Worm (Caenorhabditis elegans) whole organism, late embryonic: Measurements from ENCODE around the gene sdz-37.

Experiments
- C08G9.2 ChIP-seq: sonication (generic microtip); optimal IDR thresholded peaks from 2 replicates; lab custom pipeline; 2016; ENCODE audit warnings: mild to moderate bottlenecking, missing genetic modification characterization, moderate library complexity, missing compliant biosample characterization
- C38D4.7 ChIP-seq: fragments of 200-800 bp; sonication (Bioruptor generic); optimal IDR thresholded peaks from 2 replicates; lab custom pipeline; 2018; ENCODE audit warnings: mild to moderate bottlenecking, missing genetic modification characterization, moderate library complexity, missing compliant biosample characterization
- K09A11.1 ChIP-seq: sonication (generic microtip); optimal IDR thresholded peaks from 2 replicates; lab custom pipeline; 2017; ENCODE audit warnings: antibody characterized with exemption, mild to moderate bottlenecking, missing genetic modification characterization, missing compliant biosample characterization; ENCODE audit not compliant: insufficient read depth
- T23F11.4 ChIP-seq: fragments of 200-800 bp; sonication (Bioruptor generic); optimal IDR thresholded peaks from 2 replicates; lab custom pipeline; 2018; ENCODE audit warnings: mild to moderate bottlenecking, missing genetic modification characterization, missing compliant biosample characterization
- Y22D7AL.16 ChIP-seq: sonication (generic microtip); optimal IDR thresholded peaks from 2 replicates; lab custom pipeline; 2016; ENCODE audit warnings: missing genetic modification characterization, missing compliant biosample characterization
- ama-1 ChIP-seq: fragments of 150-350 bp; optimal IDR thresholded peaks from 2 replicates; lab custom pipeline; 2014
- ceh-22 ChIP-seq: sonication (generic microtip); optimal IDR thresholded peaks from 2 replicates; lab custom pipeline; 2017; ENCODE audit warnings: missing biosample characterization, missing genetic modification characterization
- ceh-30 ChIP-seq: fragments of 150-350 bp; optimal IDR thresholded peaks from 2 replicates; lab custom pipeline; 2014; ENCODE audit warnings: missing biosample characterization, missing genetic modification characterization
- ceh-31 ChIP-seq: sonication (generic microtip); optimal IDR thresholded peaks from 2 replicates; lab custom pipeline; 2016; ENCODE audit warnings: missing genetic modification characterization, missing compliant biosample characterization
- ceh-34 ChIP-seq: sonication (generic microtip); optimal IDR thresholded peaks from 2 replicates; lab custom pipeline; 2016; ENCODE audit warnings: mild to moderate bottlenecking, missing genetic modification characterization, missing compliant biosample characterization
- ceh-45 ChIP-seq: fragments of 200-800 bp; sonication (Bioruptor generic); IDR thresholded peaks from 2 replicates; pipeline ENCODE4 v1.3.6; 2022; ENCODE audit warnings: missing genetic modification reagents, missing genetic modification characterization, missing compliant biosample characterization
- ceh-48 ChIP-seq: sonication (generic microtip); optimal IDR thresholded peaks from 2 replicates; lab custom pipeline; 2016; ENCODE audit warnings: missing genetic modification characterization, inconsistent platforms, missing compliant biosample characterization
- ceh-6 ChIP-seq: fragments of 200-800 bp; sonication (Bioruptor generic); optimal IDR thresholded peaks from 2 replicates; lab custom pipeline; 2018; ENCODE audit warnings: mild to moderate bottlenecking, missing genetic modification characterization, missing compliant biosample characterization
- elt-2 ChIP-seq: sonication (generic microtip); optimal IDR thresholded peaks from 2 replicates; lab custom pipeline; 2016; ENCODE audit warnings: missing genetic modification reagents, missing genetic modification characterization, missing compliant biosample characterization
- elt-4 ChIP-seq: sonication (generic microtip); optimal IDR thresholded peaks from 2 replicates; lab custom pipeline; 2016; ENCODE audit warnings: missing genetic modification characterization, missing compliant biosample characterization
- eyg-1 ChIP-seq: sonication (generic microtip); optimal IDR thresholded peaks from 2 replicates; lab custom pipeline; 2016; ENCODE audit warnings: missing genotype, missing genetic modification characterization, missing compliant biosample characterization
- fkh-10 ChIP-seq: fragments of 150-350 bp; optimal IDR thresholded peaks from 2 replicates; lab custom pipeline; 2014; ENCODE audit warnings: missing biosample characterization, missing genetic modification reagents, missing genetic modification characterization
- hlh-15 ChIP-seq: sonication (generic microtip); optimal IDR thresholded peaks from 2 replicates; lab custom pipeline; 2016; ENCODE audit warnings: missing genetic modification characterization, missing compliant biosample characterization
- hlh-30 ChIP-seq: sonication (generic microtip); optimal IDR thresholded peaks from 2 replicates; lab custom pipeline; 2017; ENCODE audit warnings: antibody characterized with exemption, missing genetic modification characterization, missing compliant biosample characterization; ENCODE audit not compliant: insufficient read depth
- hlh-8 ChIP-seq: sonication (generic microtip); optimal IDR thresholded peaks from 2 replicates; lab custom pipeline; 2016; ENCODE audit warnings: missing genotype, missing genetic modification characterization, missing compliant biosample characterization
- nfya-1 ChIP-seq: sonication (generic microtip); optimal IDR thresholded peaks from 2 replicates; lab custom pipeline; 2017; ENCODE audit warnings: missing genetic modification characterization, mild to moderate bottlenecking, missing compliant biosample characterization, antibody characterized with exemption, moderate library complexity
- nhr-232 ChIP-seq: sonication (generic microtip); optimal IDR thresholded peaks from 2 replicates; lab custom pipeline; 2016; ENCODE audit warnings: missing genetic modification characterization, missing compliant biosample characterization
- odd-2 ChIP-seq: sonication (generic microtip); optimal IDR thresholded peaks from 2 replicates; lab custom pipeline; 2017; ENCODE audit warnings: antibody characterized with exemption, mild to moderate bottlenecking, missing genetic modification characterization, missing compliant biosample characterization
- pat-9 ChIP-seq: fragments of 200-800 bp; sonication (Bioruptor generic); optimal IDR thresholded peaks from 2 replicates; lab custom pipeline; 2018; ENCODE audit warnings: mild to moderate bottlenecking, missing genetic modification characterization, moderate library complexity, missing compliant biosample characterization
- pax-1 ChIP-seq: fragments of 150-350 bp; optimal IDR thresholded peaks from 2 replicates; lab custom pipeline; 2014; ENCODE audit warnings: missing biosample characterization, missing genetic modification characterization
- pha-2 ChIP-seq: sonication (generic microtip); optimal IDR thresholded peaks from 2 replicates; lab custom pipeline; 2017; ENCODE audit warnings: mild to moderate bottlenecking, missing genetic modification characterization, missing compliant biosample characterization
- pqm-1 ChIP-seq: sonication (generic microtip); optimal IDR thresholded peaks from 2 replicates; lab custom pipeline; 2016; ENCODE audit warnings: missing genetic modification characterization, missing compliant biosample characterization
- pros-1 ChIP-seq: fragments of 150-350 bp; optimal IDR thresholded peaks from 2 replicates; lab custom pipeline; 2014; ENCODE audit warnings: missing biosample characterization, missing genetic modification reagents, missing genetic modification characterization
- rnt-1 ChIP-seq: sonication (generic microtip); optimal IDR thresholded peaks from 2 replicates; lab custom pipeline; 2016; ENCODE audit warnings: missing genetic modification characterization, missing compliant biosample characterization
- sox-2 ChIP-seq: fragments of 200-800 bp; sonication (Bioruptor generic); IDR thresholded peaks from 2 replicates; pipeline ENCODE4 v1.3.6; 2022; ENCODE audit warnings: missing genetic modification reagents, missing genetic modification characterization, missing compliant biosample characterization
- syd-9 ChIP-seq: sonication (generic microtip); optimal IDR thresholded peaks from 2 replicates; lab custom pipeline; 2016; ENCODE audit warnings: mild to moderate bottlenecking, missing genetic modification characterization, moderate library complexity, missing compliant biosample characterization
- tbx-7 ChIP-seq: sonication (generic microtip); optimal IDR thresholded peaks from 2 replicates; lab custom pipeline; 2016; ENCODE audit warnings: missing genotype, missing genetic modification characterization, missing compliant biosample characterization
- ttx-3 ChIP-seq: sonication (generic microtip); optimal IDR thresholded peaks from 2 replicates; lab custom pipeline; 2016; ENCODE audit warnings: missing genetic modification reagents, missing genetic modification characterization, missing compliant biosample characterization
- unc-3 ChIP-seq, 2 experiments: fragments of 200-800 bp in 1 of 2; sonication (Bioruptor generic) in 1 of 2; sonication (generic microtip) in 1 of 2; conservative IDR thresholded peaks in 1 of 2; optimal IDR thresholded peaks in 1 of 2; 2 replicates each; pipeline versions ENCODE4 v1.3.6 to Lab custom; 2016 to 2022; ENCODE audit warnings: missing compliant biosample characterization in 2 of 2, missing genetic modification characterization in 2 of 2, missing genetic modification reagents in 1 of 2
- unc-42 ChIP-seq: sonication (generic microtip); optimal IDR thresholded peaks from 2 replicates; lab custom pipeline; 2016; ENCODE audit warnings: missing genotype, missing genetic modification characterization, missing compliant biosample characterization
- ztf-16 ChIP-seq: sonication (generic microtip); optimal IDR thresholded peaks from 2 replicates; lab custom pipeline; 2017; ENCODE audit warnings: missing genetic modification characterization, missing compliant biosample characterization

Gene sdz-37

DNA sequence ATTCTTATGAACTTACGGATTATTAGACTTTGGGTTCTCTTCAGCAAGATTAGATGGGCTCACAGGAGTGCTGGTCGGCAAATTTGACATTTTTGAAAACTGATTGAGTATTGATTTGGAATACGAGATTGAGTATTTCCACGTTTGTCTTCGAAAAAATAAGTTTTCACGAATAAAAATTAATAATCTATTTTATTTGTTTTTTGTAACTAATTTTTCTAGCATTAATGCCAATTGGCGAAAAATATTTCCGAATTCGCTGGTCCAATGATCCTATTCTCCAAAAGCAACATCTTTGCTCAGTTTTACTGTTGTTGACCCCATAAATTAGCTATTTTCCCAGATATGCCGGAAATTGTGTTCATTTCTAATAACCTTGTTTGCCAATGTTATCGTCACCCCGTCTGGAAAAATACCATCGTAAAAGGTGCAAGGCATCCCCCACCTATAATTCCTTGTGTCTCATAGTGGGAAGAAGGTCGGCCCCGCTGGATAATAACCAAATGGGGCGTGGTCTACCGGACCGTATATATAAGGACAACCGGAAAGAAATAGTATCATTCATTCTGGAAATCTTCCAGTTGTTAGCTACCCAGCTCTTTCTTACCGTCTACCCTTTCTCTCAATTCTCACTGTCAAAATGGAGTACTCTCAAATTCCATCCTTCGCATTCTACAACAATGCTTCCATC, at the start of gene sdz-37, which contains the start of gene ZK673.6:
sdz-37 (plus strand) TSS at position 641 of the 691 bp plus-strand sequence.
ZK673.6 (minus strand) TSS at position 101 of the 691 bp plus-strand sequence.
- TF ChIP-seq K09A11.1 (tag; lab: Kevin White, UChicago) (no peak), hlh-15 (no peak), ceh-48 (tag; lab: Kevin White, UChicago) (no peak), ceh-6 (GFP tag; lab: Kevin White, UChicago) (no peak), ceh-31 (tag; lab: Kevin White, UChicago) (no peak), hlh-8 (tag; lab: Kevin White, UChicago) (no peak), rnt-1 (tag; lab: Kevin White, UChicago) (no peak), ceh-45 (no peak), sox-2 (GFP tag; lab: Robert Waterston, UW) (no peak), unc-3 (GFP tag; conservative IDR thresholded peaks at IDR 0.05; lab: Robert Waterston, UW) (no peak), unc-3 (tag; optimal IDR thresholded peaks at IDR 0.05; lab: Kevin White, UChicago) (no peak), C08G9.2 (tag; lab: Kevin White, UChicago) (no peak), syd-9 (tag; lab: Kevin White, UChicago) (no peak), ceh-22 (tag; lab: Kevin White, UChicago) (no peak), pqm-1 (tag; lab: Kevin White, UChicago) (no peak), fkh-10 (GFP tag; lab: Kevin White, UChicago) (no peak), ttx-3 (tag; lab: Kevin White, UChicago) (no peak), nhr-232 (tag; lab: Kevin White, UChicago) (no peak), elt-2 (no peak), pat-9 (tag; lab: Kevin White, UChicago) (no peak)

DNA sequence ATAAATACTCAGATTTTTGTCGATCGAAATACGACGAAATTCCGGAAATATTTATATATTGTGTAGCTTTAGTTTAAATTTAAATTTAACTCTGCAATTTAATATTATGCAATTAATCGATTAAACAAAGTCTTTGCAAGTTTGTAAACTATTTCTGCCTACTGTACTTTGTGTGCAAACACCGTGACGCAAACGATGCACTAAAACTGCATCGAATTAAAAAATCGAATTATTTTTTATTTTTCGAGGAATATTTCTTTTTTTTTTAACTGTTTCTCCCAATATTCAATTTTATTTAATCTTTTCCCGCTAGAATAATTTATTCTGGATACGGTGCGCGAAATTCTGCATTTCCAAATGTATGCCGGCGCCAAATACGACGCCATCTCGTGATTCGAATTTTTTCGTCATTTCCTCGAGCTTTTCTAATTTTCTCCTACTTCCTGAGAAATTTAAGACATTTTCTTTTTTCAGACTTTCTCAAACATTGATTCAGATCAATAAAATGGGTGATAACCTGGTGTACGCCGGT, 48.3 kb upstream of the sdz-37 start, which contains the start of gene eif-2A:
eif-2A (plus strand) TSS at position 469 of the 532 bp plus-strand sequence.
- TF ChIP-seq hlh-30 (tag; lab: Kevin White, UChicago) = peak; percentile 38
- TF ChIP-seq T23F11.4 (GFP tag; lab: Kevin White, UChicago) = no peak
- TF ChIP-seq unc-42 = peak; percentile 41
- TF ChIP-seq odd-2 (tag; lab: Kevin White, UChicago) = no peak
- no peak for TF ChIP-seq ama-1 (lab: Kevin White, UChicago)
- TF ChIP-seq, all 69 proteins: peak for 2

DNA sequence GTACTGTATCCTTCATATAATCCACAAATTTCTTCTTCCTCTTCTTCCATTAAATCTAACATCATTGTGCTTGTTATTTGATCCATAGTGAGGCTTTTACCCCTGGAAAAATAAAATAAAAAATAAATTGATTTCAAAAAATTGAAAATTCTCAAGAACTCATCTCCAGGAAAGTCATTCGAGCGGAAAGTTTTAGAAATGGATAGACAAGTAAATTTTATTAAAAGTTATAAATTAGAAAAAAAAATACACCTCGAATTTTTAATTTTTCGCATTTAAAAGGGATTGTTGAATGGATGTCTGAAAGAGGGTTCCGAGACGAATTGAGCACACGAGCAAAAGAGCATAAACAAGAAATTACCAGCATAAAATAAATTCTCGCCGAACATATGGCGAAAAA, 42.7 kb upstream of the sdz-37 start, which contains the start of gene frpr-21:
frpr-21 (minus strand) TSS at position 101 of the 400 bp plus-strand sequence.
- TF ChIP-seq ceh-30 (tag; lab: Kevin White, UChicago) = no peak
- TF ChIP-seq ceh-34 = no peak
- TF ChIP-seq pax-1 = no peak
- no peak for TF ChIP-seq pqm-1 (tag; lab: Kevin White, UChicago)
- no peak for TF ChIP-seq pha-2 (tag; lab: Kevin White, UChicago)
- no peak for TF ChIP-seq ztf-16 (tag; lab: Kevin White, UChicago)
- no peak for TF ChIP-seq elt-4 (tag; lab: Kevin White, UChicago)
- no peak for TF ChIP-seq Y22D7AL.16 (tag; lab: Kevin White, UChicago)
- TF ChIP-seq eyg-1 (tag; lab: Kevin White, UChicago) = no peak
- no peak for TF ChIP-seq pros-1 (tag; lab: Kevin White, UChicago)
- no peak for TF ChIP-seq nfya-1 (tag; lab: Kevin White, UChicago)
- TF ChIP-seq ceh-22 (tag; lab: Kevin White, UChicago) = no peak
- no peak for TF ChIP-seq tbx-7 (tag; lab: Kevin White, UChicago)
- no peak for TF ChIP-seq C38D4.7
- no peak for TF ChIP-seq syd-9 (tag; lab: Kevin White, UChicago)
- TF ChIP-seq, all 69 proteins: peak for 0
